Worm (Caenorhabditis elegans): Measurements from ENCODE around the gene ubc-9.

DNA sequence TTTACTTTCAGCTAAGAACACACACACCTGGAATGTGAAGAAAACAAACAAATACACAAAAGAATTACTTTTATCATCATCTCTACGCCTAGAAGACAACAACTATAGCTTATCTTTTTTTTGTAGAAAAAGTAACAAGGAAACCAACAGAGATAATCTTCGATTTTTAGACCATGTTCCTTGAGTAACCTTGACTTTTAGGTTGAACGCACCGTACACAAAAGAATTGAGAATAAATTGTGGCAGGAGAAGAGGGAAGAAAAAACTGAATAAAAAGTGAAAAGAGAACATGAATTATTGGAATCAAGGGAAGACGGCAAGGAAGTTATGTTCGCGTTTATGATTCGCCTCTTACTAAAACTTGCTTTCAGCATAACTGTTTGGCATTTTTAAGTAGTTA, 9.9 kb upstream of the ubc-9 start:
- TF ChIP-seq zim-3 (tag; optimal IDR thresholded peaks at IDR 0.05) = no peak
- TF ChIP-seq ztf-25 (GFP tag; IDR thresholded peaks at IDR 0.05) = no peak
- TF ChIP-seq F55B11.4 (tag; optimal IDR thresholded peaks at IDR 0.05; ENCODE audit: borderline replicate concordance, insufficient read depth) = no peak

Measured in whole organism, young adult.